Worm (Caenorhabditis elegans) whole organism, L1 larva: ENCODE data around the gene C47E8.4.

ENCODE experiments used
- C16A3.4 ChIP-seq: fragments of 150-350 bp; optimal IDR thresholded peaks from 2 replicates; lab custom pipeline; 2014; ENCODE audit warnings: missing biosample characterization, missing genetic modification characterization
- F16B12.6 ChIP-seq: fragments of 150-350 bp; optimal IDR thresholded peaks from 2 replicates; lab custom pipeline; 2014; ENCODE audit warnings: missing biosample characterization, missing genetic modification characterization
- Y116A8C.19 ChIP-seq: sonication (generic microtip); optimal IDR thresholded peaks from 2 replicates; lab custom pipeline; 2016; ENCODE audit warnings: missing compliant biosample characterization, missing genetic modification characterization, borderline replicate concordance
- alr-1 ChIP-seq: fragments of 200-800 bp; sonication (Bioruptor generic); optimal IDR thresholded peaks from 2 replicates; lab custom pipeline; 2018; ENCODE audit warnings: borderline replicate concordance, mild to moderate bottlenecking, missing genetic modification characterization, missing compliant biosample characterization
- ama-1 ChIP-seq: fragments of 150-350 bp; optimal IDR thresholded peaks from 2 replicates; lab custom pipeline; 2014
- ceh-82 ChIP-seq, 3 experiments: fragments of 150-350 bp in 1 of 3; sonication (generic microtip) in 2 of 3; optimal IDR thresholded peaks; 2 replicates each; lab custom pipeline; 2014 to 2017; ENCODE audit warnings: missing biosample characterization in 3 of 3, missing genetic modification characterization in 3 of 3
- ceh-90 ChIP-seq: sonication (generic microtip); optimal IDR thresholded peaks from 2 replicates; lab custom pipeline; 2016; ENCODE audit warnings: missing genetic modification characterization, missing compliant biosample characterization
- ces-1 ChIP-seq: fragments of 150-350 bp; optimal IDR thresholded peaks from 2 replicates; lab custom pipeline; 2014; ENCODE audit warnings: missing biosample characterization, missing genetic modification reagents, missing genetic modification characterization
- dsc-1 ChIP-seq: sonication (generic microtip); optimal IDR thresholded peaks from 2 replicates; lab custom pipeline; 2016; ENCODE audit warnings: mild to moderate bottlenecking, missing genetic modification characterization, missing compliant biosample characterization
- efl-1 ChIP-seq, 4 experiments: fragments of 150-350 bp; optimal IDR thresholded peaks in 3 of 4; peaks in 1 of 4; 1 replicate in 1 of 4; 2 replicates in 3 of 4; lab custom pipeline; 2014; ENCODE audit warnings: missing biosample characterization in 2 of 4, missing genetic modification characterization in 2 of 4, missing genetic modification reagents in 2 of 4
- efl-3 ChIP-seq: fragments of 200-800 bp; sonication (Bioruptor generic); optimal IDR thresholded peaks from 2 replicates; lab custom pipeline; 2018; ENCODE audit warnings: mild to moderate bottlenecking, missing genetic modification characterization, missing compliant biosample characterization
- egl-13 ChIP-seq: sonication (generic microtip); optimal IDR thresholded peaks from 2 replicates; lab custom pipeline; 2016; ENCODE audit warnings: missing genotype, missing genetic modification reagents, missing genetic modification characterization, missing compliant biosample characterization
- elt-2 ChIP-seq: sonication (generic microtip); optimal IDR thresholded peaks from 2 replicates; lab custom pipeline; 2016; ENCODE audit warnings: missing genetic modification characterization, mild to moderate bottlenecking, inconsistent platforms, missing compliant biosample characterization, missing genetic modification reagents
- ets-5 ChIP-seq: fragments of 200-800 bp; sonication (Bioruptor generic); IDR thresholded peaks from 2 replicates; pipeline ENCODE4 v1.3.6; 2022; ENCODE audit warnings: missing genetic modification characterization, missing compliant biosample characterization
- fkh-10 ChIP-seq: sonication (generic microtip); optimal IDR thresholded peaks from 2 replicates; lab custom pipeline; 2017; ENCODE audit warnings: missing biosample characterization, missing genetic modification reagents, missing genetic modification characterization
- grh-1 ChIP-seq: fragments of 200-800 bp; sonication (Bioruptor generic); IDR thresholded peaks from 2 replicates; pipeline ENCODE4 v1.3.6; 2022; ENCODE audit warnings: missing genetic modification reagents, missing genetic modification characterization, missing compliant biosample characterization
- hlh-17 ChIP-seq: fragments of 200-800 bp; sonication (Bioruptor generic); optimal IDR thresholded peaks from 2 replicates; lab custom pipeline; 2018; ENCODE audit warnings: missing genetic modification characterization, mild to moderate bottlenecking, missing compliant biosample characterization, moderate library complexity, borderline replicate concordance
- hpl-2 ChIP-seq: fragments of 150-350 bp; optimal IDR thresholded peaks from 2 replicates; lab custom pipeline; 2014; ENCODE audit warnings: missing biosample characterization, missing genetic modification reagents, missing genetic modification characterization
- irx-1 ChIP-seq: sonication (generic microtip); optimal IDR thresholded peaks from 2 replicates; lab custom pipeline; 2016; ENCODE audit warnings: missing genetic modification characterization, missing compliant biosample characterization
- isw-1 ChIP-seq: fragments of 200-800 bp; sonication (Bioruptor generic); IDR thresholded peaks from 2 replicates; pipeline ENCODE4 v1.3.6; 2022; ENCODE audit warnings: missing genetic modification characterization, missing compliant biosample characterization
- lin-13 ChIP-seq: fragments of 150-350 bp; optimal IDR thresholded peaks from 2 replicates; lab custom pipeline; 2014; ENCODE audit warnings: missing biosample characterization, missing genetic modification reagents, missing genetic modification characterization
- lin-35 ChIP-seq, 2 experiments: fragments of 150-350 bp; optimal IDR thresholded peaks; 2 replicates each; lab custom pipeline; 2014; ENCODE audit warnings: missing biosample characterization in 2 of 2, missing genetic modification characterization in 2 of 2, missing genetic modification reagents in 2 of 2
- lir-3 ChIP-seq: sonication (generic microtip); optimal IDR thresholded peaks from 2 replicates; lab custom pipeline; 2016; ENCODE audit warnings: mild to moderate bottlenecking, missing genetic modification characterization, moderate library complexity, missing compliant biosample characterization; ENCODE audit not compliant: poor library complexity
- lsy-2 ChIP-seq, 2 experiments: fragments of 150-350 bp; optimal IDR thresholded peaks; 2 replicates each; lab custom pipeline; 2014; ENCODE audit warnings: missing biosample characterization in 2 of 2, missing genetic modification characterization in 2 of 2
- mab-9 ChIP-seq: fragments of 200-800 bp; sonication (Bioruptor generic); IDR thresholded peaks from 2 replicates; pipeline ENCODE4 v1.3.6; 2022; ENCODE audit warnings: missing genetic modification reagents, missing genetic modification characterization, missing compliant biosample characterization
- mdl-1 ChIP-seq, 2 experiments: fragments of 150-350 bp; optimal IDR thresholded peaks; 2 replicates each; lab custom pipeline; 2014 to 2017; ENCODE audit warnings: missing biosample characterization in 2 of 2, missing genetic modification characterization in 2 of 2, inconsistent platforms in 1 of 2
- nhr-12 ChIP-seq: sonication (generic microtip); optimal IDR thresholded peaks from 2 replicates; lab custom pipeline; 2017; ENCODE audit warnings: missing biosample characterization, missing genetic modification characterization
- nhr-19 ChIP-seq: fragments of 200-800 bp; sonication (Bioruptor generic); conservative IDR thresholded peaks from 2 replicates; pipeline ENCODE4 v1.3.6; 2022; ENCODE audit warnings: missing genetic modification characterization, missing compliant biosample characterization
- nhr-20 ChIP-seq: sonication (generic microtip); optimal IDR thresholded peaks from 2 replicates; lab custom pipeline; 2016; ENCODE audit warnings: mild to moderate bottlenecking, missing genetic modification characterization, missing compliant biosample characterization
- nhr-237 ChIP-seq: fragments of 150-350 bp; optimal IDR thresholded peaks from 2 replicates; lab custom pipeline; 2014; ENCODE audit warnings: missing biosample characterization, missing genetic modification characterization
- nhr-47 ChIP-seq: sonication (generic microtip); optimal IDR thresholded peaks from 2 replicates; lab custom pipeline; 2016; ENCODE audit warnings: mild to moderate bottlenecking, missing genetic modification characterization, moderate library complexity, missing compliant biosample characterization
- nhr-76 ChIP-seq: sonication (generic microtip); optimal IDR thresholded peaks from 2 replicates; lab custom pipeline; 2017; ENCODE audit warnings: missing biosample characterization, missing genetic modification characterization
- nhr-77 ChIP-seq: fragments of 150-350 bp; optimal IDR thresholded peaks from 2 replicates; lab custom pipeline; 2014; ENCODE audit warnings: missing biosample characterization, missing genetic modification characterization
- nhr-84 ChIP-seq: sonication (generic microtip); optimal IDR thresholded peaks from 2 replicates; lab custom pipeline; 2017; ENCODE audit warnings: missing biosample characterization, missing genetic modification characterization
- nhr-85 ChIP-seq: sonication (generic microtip); peaks from one replicate; lab custom pipeline; 2016; ENCODE audit warnings: missing genetic modification characterization, inconsistent platforms, missing compliant biosample characterization
- pag-3 ChIP-seq: sonication (generic microtip); optimal IDR thresholded peaks from 2 replicates; lab custom pipeline; 2017; ENCODE audit warnings: missing genetic modification characterization, mild to moderate bottlenecking, missing compliant biosample characterization, antibody characterized with exemption, borderline replicate concordance; ENCODE audit not compliant: insufficient read depth
- pax-3 ChIP-seq: fragments of 200-800 bp; sonication (Bioruptor generic); optimal IDR thresholded peaks from 2 replicates; lab custom pipeline; 2018; ENCODE audit warnings: mild to moderate bottlenecking, missing genetic modification characterization, moderate library complexity, missing compliant biosample characterization
- pqm-1 ChIP-seq: sonication (generic microtip); optimal IDR thresholded peaks from 3 replicates; lab custom pipeline; 2017; ENCODE audit warnings: missing biosample characterization, missing genetic modification characterization
- skn-1 ChIP-seq: fragments of 150-350 bp; optimal IDR thresholded peaks from 2 replicates; lab custom pipeline; 2014; ENCODE audit warnings: missing biosample characterization, missing genetic modification characterization
- snpc-4 ChIP-seq: fragments of 150-350 bp; optimal IDR thresholded peaks from 2 replicates; lab custom pipeline; 2014; ENCODE audit warnings: missing biosample characterization, missing genetic modification characterization
- snu-23 ChIP-seq: sonication (generic microtip); optimal IDR thresholded peaks from 2 replicates; lab custom pipeline; 2016; ENCODE audit warnings: missing genetic modification characterization, missing compliant biosample characterization
- swsn-7 ChIP-seq: sonication (generic microtip); optimal IDR thresholded peaks from 2 replicates; lab custom pipeline; 2016; ENCODE audit warnings: missing genetic modification characterization, missing compliant biosample characterization
- tbx-2 ChIP-seq: sonication (generic microtip); optimal IDR thresholded peaks from 2 replicates; lab custom pipeline; 2016; ENCODE audit warnings: missing genetic modification characterization, missing compliant biosample characterization
- tlp-1 ChIP-seq: fragments of 150-350 bp; optimal IDR thresholded peaks from 2 replicates; lab custom pipeline; 2014; ENCODE audit warnings: missing biosample characterization, missing genetic modification characterization
- unc-30 ChIP-seq: sonication (generic microtip); optimal IDR thresholded peaks from 2 replicates; lab custom pipeline; 2017; ENCODE audit warnings: missing biosample characterization, missing genetic modification characterization
- unc-62 ChIP-seq: fragments of 150-350 bp; optimal IDR thresholded peaks from 2 replicates; lab custom pipeline; 2014; ENCODE audit warnings: missing biosample characterization, missing genetic modification reagents, missing genetic modification characterization
- unc-98 ChIP-seq: fragments of 200-800 bp; sonication (Bioruptor generic); IDR thresholded peaks from 2 replicates; pipeline ENCODE4 v1.3.6; 2022; ENCODE audit warnings: missing genetic modification characterization, missing compliant biosample characterization
- xbp-1 ChIP-seq: sonication (generic microtip); optimal IDR thresholded peaks from 2 replicates; lab custom pipeline; 2016; ENCODE audit warnings: missing genetic modification characterization, missing compliant biosample characterization
- zag-1 ChIP-seq: fragments of 150-350 bp; optimal IDR thresholded peaks from 2 replicates; lab custom pipeline; 2014; ENCODE audit warnings: missing biosample characterization, missing genetic modification characterization
- ztf-11 ChIP-seq, 2 experiments: sonication (generic microtip); optimal IDR thresholded peaks; 2 replicates each; lab custom pipeline; 2016 to 2017; ENCODE audit warnings: missing genetic modification characterization in 2 of 2, missing biosample characterization in 1 of 2, missing compliant biosample characterization in 1 of 2
- ztf-4 ChIP-seq: fragments of 150-350 bp; optimal IDR thresholded peaks from 2 replicates; lab custom pipeline; 2014; ENCODE audit warnings: missing biosample characterization, missing genetic modification characterization

The C47E8.4 gene

ce11 chrV:14685435-14686058 lies at the start of gene C47E8.4:
TSS of gene C47E8.4 (minus strand) at chrV:14685485.
- TF ChIP-seq unc-62 (GFP tag; lab: Kevin White, UChicago) (peak; percentile 75), nhr-77 (peak; percentile 99), nhr-84 (tag; lab: Kevin White, UChicago) (peak; percentile 49), pag-3 (tag; lab: Kevin White, UChicago) (no peak), ztf-11 (tag; optimal IDR thresholded peaks at IDR 0.05; lab: Kevin White, UChicago) (peak; percentile 53 to 100), nhr-76 (peak; percentile 83), alr-1 (tag; lab: Kevin White, UChicago) (no peak), dsc-1 (tag; lab: Kevin White, UChicago) (peak; percentile 99), pqm-1 (tag; lab: Kevin White, UChicago) (peak; percentile 70), efl-3 (GFP tag; lab: Kevin White, UChicago) (peak; percentile 92), hpl-2 (GFP tag; lab: Kevin White, UChicago) (peak; percentile 54), Y116A8C.19 (peak; percentile 97), mdl-1 (tag; optimal IDR thresholded peaks at IDR 0.05; lab: Kevin White, UChicago) (peak in 1 of 2 experiments; percentile 90), fkh-10 (peak; percentile 97), swsn-7 (peak; percentile 99), ceh-90 (tag; lab: Kevin White, UChicago) (peak; percentile 96), ama-1 (lab: Kevin White, UChicago) (peak; percentile 88), pax-3 (tag; lab: Kevin White, UChicago) (peak; percentile 100), unc-98 (GFP tag; lab: Robert Waterston, UW) (peak; percentile 97), lin-35 (GFP tag; optimal IDR thresholded peaks at IDR 0.05; lab: Kevin White, UChicago) (peak; percentile 91 to 92), elt-2 (peak; percentile 90), tbx-2 (tag; lab: Kevin White, UChicago) (peak; percentile 100), tlp-1 (tag; lab: Kevin White, UChicago) (no peak), unc-30 (tag; lab: Kevin White, UChicago) (peak; percentile 67), ceh-82 (tag; optimal IDR thresholded peaks at IDR 0.05; lab: Kevin White, UChicago) (peak; percentile 97 to 98 (median 98)), lin-13 (GFP tag; lab: Kevin White, UChicago) (peak; percentile 98), zag-1 (tag; lab: Kevin White, UChicago) (peak; percentile 93), mab-9 (peak; percentile 99), nhr-12 (tag; lab: Kevin White, UChicago) (peak; percentile 74), isw-1 (GFP tag; lab: Robert Waterston, UW) (peak; percentile 100), ets-5 (no peak), irx-1 (tag; lab: Kevin White, UChicago) (peak; percentile 99), C16A3.4 (tag; lab: Kevin White, UChicago) (peak; percentile 97), xbp-1 (tag; lab: Kevin White, UChicago) (peak; percentile 99), lir-3 (tag; lab: Kevin White, UChicago) (peak; percentile 99), nhr-20 (tag; lab: Kevin White, UChicago) (peak; percentile 99), lsy-2 (tag; optimal IDR thresholded peaks at IDR 0.05; lab: Kevin White, UChicago) (peak; percentile 98), skn-1 (tag; lab: Kevin White, UChicago) (peak; percentile 95), nhr-85 (peak; percentile 99), efl-1 (optimal IDR thresholded peaks at IDR 0.05; lab: Kevin White, UChicago) (peak; percentile 95), efl-1 (GFP tag; optimal IDR thresholded peaks at IDR 0.05 in 1 of 2; lab: Kevin White, UChicago) (peak; percentile 86 to 99), grh-1 (peak; percentile 98), F16B12.6 (tag; lab: Kevin White, UChicago) (peak; percentile 26), egl-13 (tag; lab: Kevin White, UChicago) (peak; percentile 99), snu-23 (peak; percentile 99), nhr-47 (tag; lab: Kevin White, UChicago) (peak; percentile 99), hlh-17 (GFP tag; lab: Kevin White, UChicago) (peak; percentile 85), ces-1 (no peak), snpc-4 (tag; lab: Kevin White, UChicago) (peak; percentile 89), nhr-19 (GFP tag; lab: Robert Waterston, UW) (peak; percentile 99), nhr-237 (tag; lab: Kevin White, UChicago) (peak; percentile 96), ztf-4 (tag; lab: Kevin White, UChicago) (peak; percentile 98)
